Worm (Caenorhabditis elegans) whole organism, young adult: ENCODE data around the gene oma-1.

Experiments
- B0336.3 ChIP-seq: fragments of 200-800 bp; sonication (Bioruptor generic); IDR thresholded peaks from 2 replicates; pipeline ENCODE4 v1.3.6; 2022; ENCODE audit warnings: missing genetic modification characterization, missing compliant biosample characterization
- C17E4.6 ChIP-seq: fragments of 200-800 bp; sonication (Bioruptor generic); IDR thresholded peaks from 2 replicates; pipeline ENCODE4 v1.3.6; 2022; ENCODE audit warnings: missing genetic modification reagents, missing genetic modification characterization, missing compliant biosample characterization
- F10E7.11 ChIP-seq: sonication (generic microtip); optimal IDR thresholded peaks from 2 replicates; lab custom pipeline; 2017; ENCODE audit warnings: mild to moderate bottlenecking, missing genetic modification characterization, moderate library complexity, missing compliant biosample characterization
- F22D6.2 ChIP-seq: sonication (generic microtip); optimal IDR thresholded peaks from 2 replicates; lab custom pipeline; 2016; ENCODE audit warnings: mild to moderate bottlenecking, missing genetic modification characterization, missing compliant biosample characterization
- F33H1.4 ChIP-seq: fragments of 200-800 bp; sonication (Bioruptor generic); IDR thresholded peaks from 2 replicates; pipeline ENCODE4 v1.3.6; 2022; ENCODE audit warnings: missing genetic modification reagents, missing genetic modification characterization, missing compliant biosample characterization
- F52B5.7 ChIP-seq: sonication (generic microtip); optimal IDR thresholded peaks from 2 replicates; lab custom pipeline; 2016; ENCODE audit warnings: mild to moderate bottlenecking, missing genetic modification characterization, missing compliant biosample characterization
- F57C9.4 ChIP-seq: sonication (generic microtip); optimal IDR thresholded peaks from 2 replicates; lab custom pipeline; 2017; ENCODE audit warnings: mild to moderate bottlenecking, missing genetic modification characterization, missing compliant biosample characterization
- K11D2.4 ChIP-seq: fragments of 200-800 bp; sonication (Bioruptor generic); IDR thresholded peaks from 2 replicates; pipeline ENCODE4 v1.3.6; 2022; ENCODE audit warnings: missing genetic modification reagents, missing genetic modification characterization, missing compliant biosample characterization
- T26A5.8 ChIP-seq: sonication (generic microtip); optimal IDR thresholded peaks from 2 replicates; lab custom pipeline; 2016; ENCODE audit warnings: missing genetic modification characterization, missing compliant biosample characterization
- Y56A3A.18 ChIP-seq: fragments of 200-800 bp; sonication (Bioruptor generic); IDR thresholded peaks from 2 replicates; pipeline ENCODE4 v1.3.6; 2022; ENCODE audit warnings: missing genetic modification reagents, missing genetic modification characterization, missing compliant biosample characterization
- Y79H2A.3 ChIP-seq: fragments of 200-800 bp; sonication (Bioruptor generic); conservative IDR thresholded peaks from 2 replicates; pipeline ENCODE4 v1.3.6; 2022; ENCODE audit warnings: missing genetic modification reagents, missing genetic modification characterization, missing compliant biosample characterization
- Y95B8A.8 ChIP-seq: fragments of 200-800 bp; sonication (Bioruptor generic); IDR thresholded peaks from 2 replicates; pipeline ENCODE4 v1.3.6; 2022; ENCODE audit warnings: missing genetic modification reagents, missing genetic modification characterization, missing compliant biosample characterization
- ama-1 ChIP-seq, 3 experiments: fragments of 150-350 bp in 1 of 3; sonication (generic microtip) in 2 of 3; optimal IDR thresholded peaks; 2 replicates each; lab custom pipeline; 2014 to 2018; ENCODE audit warnings: missing biosample characterization in 2 of 3, missing genetic modification characterization in 2 of 3, missing genetic modification reagents in 2 of 3
- aptf-2 ChIP-seq: fragments of 200-800 bp; sonication (Bioruptor generic); conservative IDR thresholded peaks from 2 replicates; pipeline ENCODE4 v1.3.6; 2022; ENCODE audit warnings: missing genetic modification reagents, missing genetic modification characterization, missing compliant biosample characterization
- aptf-3 ChIP-seq: fragments of 200-800 bp; sonication (Bioruptor generic); IDR thresholded peaks from 2 replicates; pipeline ENCODE4 v1.3.6; 2022; ENCODE audit warnings: missing genetic modification characterization, missing compliant biosample characterization
- atf-7 ChIP-seq: sonication (generic microtip); optimal IDR thresholded peaks from 2 replicates; lab custom pipeline; 2017; ENCODE audit warnings: mild to moderate bottlenecking, missing genetic modification characterization, missing compliant biosample characterization
- bed-2 ChIP-seq: fragments of 200-800 bp; sonication (Bioruptor generic); IDR thresholded peaks from 2 replicates; pipeline ENCODE4 v1.3.6; 2022; ENCODE audit warnings: missing genetic modification reagents, missing genetic modification characterization, missing compliant biosample characterization
- ccch-3 ChIP-seq: fragments of 200-800 bp; sonication (Bioruptor generic); optimal IDR thresholded peaks from 2 replicates; lab custom pipeline; 2018; ENCODE audit warnings: mild to moderate bottlenecking, missing genetic modification characterization, missing compliant biosample characterization
- ceh-100 ChIP-seq: fragments of 200-800 bp; sonication (Bioruptor generic); IDR thresholded peaks from 2 replicates; pipeline ENCODE4 v1.3.6; 2022; ENCODE audit warnings: missing genetic modification reagents, missing genetic modification characterization, missing compliant biosample characterization
- ceh-27 ChIP-seq: fragments of 200-800 bp; sonication (Bioruptor generic); optimal IDR thresholded peaks from 2 replicates; lab custom pipeline; 2018; ENCODE audit warnings: mild to moderate bottlenecking, missing genetic modification characterization, moderate library complexity, missing compliant biosample characterization
- chd-7 ChIP-seq: sonication (generic microtip); optimal IDR thresholded peaks from 2 replicates; lab custom pipeline; 2016; ENCODE audit warnings: mild to moderate bottlenecking, missing genetic modification characterization, moderate library complexity, missing compliant biosample characterization
- egl-18 ChIP-seq: fragments of 200-800 bp; sonication (Bioruptor generic); IDR thresholded peaks from 2 replicates; pipeline ENCODE4 v1.3.6; 2022; ENCODE audit warnings: missing genetic modification reagents, missing genetic modification characterization, missing compliant biosample characterization
- gei-17 ChIP-seq: fragments of 200-800 bp; sonication (Bioruptor generic); optimal IDR thresholded peaks from 2 replicates; lab custom pipeline; 2018; ENCODE audit warnings: mild to moderate bottlenecking, missing genetic modification characterization, missing compliant biosample characterization
- him-1 ChIP-seq: sonication (generic microtip); optimal IDR thresholded peaks from 2 replicates; lab custom pipeline; 2016; ENCODE audit warnings: missing genotype, missing genetic modification reagents, missing genetic modification characterization, missing compliant biosample characterization
- lin-26 ChIP-seq: fragments of 200-800 bp; sonication (Bioruptor generic); IDR thresholded peaks from 2 replicates; pipeline ENCODE4 v1.3.6; 2022; ENCODE audit warnings: missing genetic modification reagents, missing genetic modification characterization, missing compliant biosample characterization
- madf-10 ChIP-seq: sonication (generic microtip); optimal IDR thresholded peaks from 2 replicates; lab custom pipeline; 2016; ENCODE audit warnings: mild to moderate bottlenecking, missing genetic modification characterization, missing compliant biosample characterization
- madf-3 ChIP-seq: fragments of 200-800 bp; sonication (Bioruptor generic); IDR thresholded peaks from 2 replicates; pipeline ENCODE4 v1.3.6; 2022; ENCODE audit warnings: missing genetic modification reagents, missing genetic modification characterization, missing compliant biosample characterization
- nfya-2 ChIP-seq: fragments of 200-800 bp; sonication (Bioruptor generic); IDR thresholded peaks from 2 replicates; pipeline ENCODE4 v1.3.6; 2022; ENCODE audit warnings: missing genetic modification reagents, missing genetic modification characterization, missing compliant biosample characterization
- nhr-27 ChIP-seq: fragments of 200-800 bp; sonication (Bioruptor generic); optimal IDR thresholded peaks from 2 replicates; lab custom pipeline; 2018; ENCODE audit warnings: mild to moderate bottlenecking, missing genetic modification characterization, moderate library complexity, missing compliant biosample characterization
- repo-1 ChIP-seq: sonication (generic microtip); optimal IDR thresholded peaks from 2 replicates; lab custom pipeline; 2017; ENCODE audit warnings: mild to moderate bottlenecking, missing genetic modification characterization, missing compliant biosample characterization
- sea-2 ChIP-seq: fragments of 200-800 bp; sonication (Bioruptor generic); IDR thresholded peaks from 2 replicates; pipeline ENCODE4 v1.3.6; 2022; ENCODE audit warnings: missing genetic modification characterization, missing compliant biosample characterization
- snpc-3.4 ChIP-seq: sonication (generic microtip); optimal IDR thresholded peaks from 2 replicates; lab custom pipeline; 2017; ENCODE audit warnings: missing genetic modification characterization, mild to moderate bottlenecking, missing compliant biosample characterization, antibody characterized with exemption, moderate library complexity, missing genotype, missing genetic modification reagents
- snpc-4 ChIP-seq, 5 experiments: fragments of 150-350 bp in 1 of 5; sonication (generic microtip) in 4 of 5; optimal IDR thresholded peaks; 2 replicates each; lab custom pipeline; 2014 to 2018; ENCODE audit warnings: missing genetic modification characterization in 5 of 5, missing biosample characterization in 3 of 5, antibody characterized with exemption in 2 of 5, mild to moderate bottlenecking in 2 of 5, missing compliant biosample characterization in 2 of 5, missing genotype in 2 of 5, moderate library complexity in 2 of 5, missing genetic modification reagents in 1 of 5
- somi-1 ChIP-seq: fragments of 200-800 bp; sonication (Bioruptor generic); optimal IDR thresholded peaks from 2 replicates; lab custom pipeline; 2018; ENCODE audit warnings: mild to moderate bottlenecking, missing genetic modification characterization, missing compliant biosample characterization
- tbp1 ChIP-seq: fragments of 200-800 bp; sonication (Bioruptor generic); optimal IDR thresholded peaks from 2 replicates; lab custom pipeline; 2018; ENCODE audit warnings: mild to moderate bottlenecking, missing genetic modification characterization, missing compliant biosample characterization
- tlf-1 ChIP-seq: fragments of 200-800 bp; sonication (Bioruptor generic); optimal IDR thresholded peaks from 2 replicates; lab custom pipeline; 2018; ENCODE audit warnings: mild to moderate bottlenecking, missing genetic modification characterization, missing compliant biosample characterization
- xnd-1 ChIP-seq: sonication (generic microtip); optimal IDR thresholded peaks from 2 replicates; lab custom pipeline; 2016; ENCODE audit warnings: missing genotype, missing genetic modification reagents, missing genetic modification characterization, missing compliant biosample characterization
- zfh-2 ChIP-seq: fragments of 200-800 bp; sonication (Bioruptor generic); conservative IDR thresholded peaks from 2 replicates; pipeline ENCODE4 v1.3.6; 2022; ENCODE audit warnings: missing genetic modification reagents, missing genetic modification characterization, missing compliant biosample characterization
- ztf-18 ChIP-seq: sonication (generic microtip); optimal IDR thresholded peaks from 2 replicates; lab custom pipeline; 2016; ENCODE audit warnings: missing genotype, mild to moderate bottlenecking, missing genetic modification characterization, missing compliant biosample characterization
- ztf-25 ChIP-seq: fragments of 200-800 bp; sonication (Bioruptor generic); IDR thresholded peaks from 2 replicates; pipeline ENCODE4 v1.3.6; 2022; ENCODE audit warnings: missing genetic modification reagents, missing genetic modification characterization, missing compliant biosample characterization

Gene oma-1

ce11 chrIV:8888525-8889026 is at the start of gene oma-1 (continued):
- TF ChIP-seq Y95B8A.8 (GFP tag; lab: Robert Waterston, UW) = 0 out of 2 replicates have a peak, but pooled peaks have one; percentile 41
- TF ChIP-seq nhr-27 (tag; lab: Kevin White, UChicago) = no peak
- no peak for TF ChIP-seq madf-10 (tag; lab: Kevin White, UChicago)
- no peak for TF ChIP-seq sea-2
- TF ChIP-seq aptf-2 = no peak
- no peak for TF ChIP-seq ceh-27 (GFP tag; lab: Kevin White, UChicago)
- no peak; the same call in 1 of the 2 replicates for TF ChIP-seq madf-3
- TF ChIP-seq snpc-3.4 (tag; lab: Kevin White, UChicago) = peak; percentile 82
- TF ChIP-seq ama-1 (optimal IDR thresholded peaks at IDR 0.05; lab: Kevin White, UChicago) = no peak
- no peak for TF ChIP-seq ama-1 (GFP tag; optimal IDR thresholded peaks at IDR 0.05; lab: Kevin White, UChicago)
- no peak for TF ChIP-seq zfh-2
- TF ChIP-seq F10E7.11 (tag; lab: Kevin White, UChicago) = no peak
- TF ChIP-seq F52B5.7 (tag; lab: Kevin White, UChicago) = no peak
- TF ChIP-seq chd-7 = no peak
- no peak for TF ChIP-seq repo-1 (tag; lab: Kevin White, UChicago)
- TF ChIP-seq K11D2.4 = no peak
- no peak for TF ChIP-seq F22D6.2 (tag; lab: Kevin White, UChicago)
- no peak for TF ChIP-seq tbp1 (GFP tag; lab: Kevin White, UChicago)
- TF ChIP-seq Y56A3A.18 = no peak
- TF ChIP-seq atf-7 (tag; lab: Kevin White, UChicago) = no peak
- no peak for TF ChIP-seq snpc-4 (GFP tag; optimal IDR thresholded peaks at IDR 0.05; lab: Kevin White, UChicago)
- peak in 2 of 4 experiments; percentile 10 to 36 for TF ChIP-seq snpc-4 (tag; optimal IDR thresholded peaks at IDR 0.05; lab: Kevin White, UChicago)
- TF ChIP-seq T26A5.8 = no peak
- TF ChIP-seq C17E4.6 (GFP tag; lab: Robert Waterston, UW) = 0 out of 2 replicates have a peak, but pooled peaks have one; percentile 14
- TF ChIP-seq B0336.3 (GFP tag; lab: Robert Waterston, UW) = no peak
- TF ChIP-seq lin-26 = no peak
- no peak for TF ChIP-seq F57C9.4 (tag; lab: Kevin White, UChicago)
- TF ChIP-seq egl-18 (GFP tag; lab: Robert Waterston, UW) = no peak
- TF ChIP-seq ztf-25 (GFP tag; lab: Robert Waterston, UW) = no peak
- TF ChIP-seq ztf-18 = peak; percentile 49
- TF ChIP-seq xnd-1 = peak; percentile 95

- TF ChIP-seq ccch-3 (no peak), ceh-100 (no peak), aptf-3 (no peak), tlf-1 (no peak), Y79H2A.3 (GFP tag; lab: Robert Waterston, UW) (no peak), F57C9.4 (tag; lab: Kevin White, UChicago) (no peak), F33H1.4 (GFP tag; lab: Robert Waterston, UW) (no peak), bed-2 (GFP tag; lab: Robert Waterston, UW) (no peak), gei-17 (GFP tag; lab: Kevin White, UChicago) (no peak), somi-1 (GFP tag; lab: Kevin White, UChicago) (no peak), him-1 (tag; lab: Kevin White, UChicago) (no peak), nfya-2 (GFP tag; lab: Robert Waterston, UW) (no peak), ztf-18 (no peak)
Measured at ce11 chrIV:8840161-8840765, 48.5 kb upstream of the oma-1 start, which contains the start of the genes T28C6.11 and T11B7.1. TSS of gene T28C6.11 (minus strand) at chrIV:8840261. TSS of gene T11B7.1 (plus strand) at chrIV:8840715.
